Fruit fly (Drosophila melanogaster) whole organism, embryonic: Measurements from ENCODE around the gene CG3534.

Source experiments
- Asciz ChIP-seq: fragments of 200-800 bp; sonication (Bioruptor generic); optimal IDR thresholded peaks from 2 replicates; lab custom pipeline; 2017; ENCODE audit warnings: missing biosample characterization, mild to moderate bottlenecking, missing genetic modification characterization, missing genetic modification reagents
- Awh ChIP-seq: fragments of 200-800 bp; sonication (Bioruptor generic); IDR thresholded peaks from 2 replicates; pipeline ENCODE4, ENCODE4 v1.3.6; 2022; ENCODE audit warnings: missing biosample characterization, missing genetic modification characterization
- B-H2 ChIP-seq: fragments of 200-800 bp; sonication (Bioruptor generic); optimal IDR thresholded peaks from 2 replicates; lab custom pipeline; 2018; ENCODE audit warnings: missing biosample characterization, mild to moderate bottlenecking, missing genetic modification characterization
- CG10565 ChIP-seq: fragments of 200-800 bp; sonication (Bioruptor generic); optimal IDR thresholded peaks from 3 replicates; lab custom pipeline; 2016; ENCODE audit warnings: missing biosample characterization, mild to moderate bottlenecking, missing genetic modification characterization
- CG12659 ChIP-seq: fragments of 200-800 bp; sonication (Bioruptor generic); optimal IDR thresholded peaks from 3 replicates; lab custom pipeline; 2017; ENCODE audit warnings: mild to moderate bottlenecking, missing biosample characterization, missing genetic modification reagents, missing genetic modification characterization
- CG14441 ChIP-seq: fragments of 200-800 bp; sonication (Bioruptor generic); IDR thresholded peaks from 2 replicates; pipeline ENCODE4 v1.3.6; 2022; ENCODE audit warnings: missing biosample characterization, missing genetic modification characterization
- CG18262 ChIP-seq: fragments of 200-800 bp; optimal IDR thresholded peaks from 3 replicates; lab custom pipeline; 2019; ENCODE audit warnings: missing biosample characterization, mild to moderate bottlenecking, missing genetic modification characterization, moderate library complexity
- CG1832 ChIP-seq: fragments of 200-800 bp; sonication (Bioruptor generic); optimal IDR thresholded peaks from 2 replicates; lab custom pipeline; 2017; ENCODE audit warnings: missing biosample characterization, mild to moderate bottlenecking, missing genetic modification characterization, inconsistent platforms
- CG31388 ChIP-seq: fragments of 200-800 bp; sonication (Bioruptor generic); optimal IDR thresholded peaks from 2 replicates; lab custom pipeline; 2016; ENCODE audit warnings: missing biosample characterization, missing genetic modification characterization
- CG31441 ChIP-seq: fragments of 200-800 bp; sonication (Bioruptor generic); IDR thresholded peaks from 2 replicates; pipeline ENCODE4 v1.3.6; 2022; ENCODE audit warnings: missing biosample characterization, missing genetic modification characterization
- CG3726 ChIP-seq: fragments of 200-800 bp; sonication (Bioruptor generic); IDR thresholded peaks from 3 replicates; pipeline ENCODE4, ENCODE4 v1.3.6; 2022; ENCODE audit warnings: missing biosample characterization, missing genetic modification characterization
- CG4424 ChIP-seq: fragments of 200-800 bp; sonication (Bioruptor generic); optimal IDR thresholded peaks from 3 replicates; lab custom pipeline; 2016; ENCODE audit warnings: missing biosample characterization, missing genetic modification characterization
- CG6854 ChIP-seq: fragments of 200-800 bp; sonication (Bioruptor generic); optimal IDR thresholded peaks from 3 replicates; lab custom pipeline; 2017; ENCODE audit warnings: missing biosample characterization, mild to moderate bottlenecking, missing genetic modification characterization
- CG8388 ChIP-seq: fragments of 200-800 bp; sonication (Bioruptor generic); optimal IDR thresholded peaks from 2 replicates; lab custom pipeline; 2019; ENCODE audit warnings: missing biosample characterization, mild to moderate bottlenecking, missing genetic modification characterization, moderate library complexity
- CoRest ChIP-seq: fragments of 200-800 bp; sonication (Bioruptor generic); optimal IDR thresholded peaks from 3 replicates; lab custom pipeline; 2018; ENCODE audit warnings: missing biosample characterization, mild to moderate bottlenecking, missing genetic modification characterization, moderate library complexity
- Dbx ChIP-seq: fragments of 200-800 bp; sonication (Bioruptor generic); IDR thresholded peaks from 3 replicates; pipeline ENCODE4 v1.3.6; 2022; ENCODE audit warnings: missing biosample characterization, missing genetic modification characterization
- Deaf1 ChIP-seq: fragments of 200-800 bp; optimal IDR thresholded peaks from 3 replicates; lab custom pipeline; 2019; ENCODE audit warnings: missing biosample characterization, mild to moderate bottlenecking, missing genetic modification characterization, moderate library complexity
- Doc2 ChIP-seq: fragments of 200-800 bp; sonication (Bioruptor generic); IDR thresholded peaks from 2 replicates; pipeline ENCODE4 v1.3.6; 2022; ENCODE audit warnings: missing biosample characterization, missing genetic modification characterization
- Fer2 ChIP-seq: fragments of 200-800 bp; sonication (Bioruptor generic); optimal IDR thresholded peaks from 2 replicates; lab custom pipeline; 2018; ENCODE audit warnings: missing biosample characterization, mild to moderate bottlenecking, missing genetic modification characterization, moderate library complexity
- MTF-1 ChIP-seq: fragments of 200-800 bp; sonication (Bioruptor generic); optimal IDR thresholded peaks from 2 replicates; lab custom pipeline; 2018; ENCODE audit warnings: missing biosample characterization, mild to moderate bottlenecking, missing genetic modification characterization, borderline replicate concordance
- NC2β ChIP-seq: fragments of 200-800 bp; sonication (Bioruptor generic); optimal IDR thresholded peaks from 2 replicates; lab custom pipeline; 2016; ENCODE audit warnings: missing biosample characterization, missing genetic modification characterization
- Neu2 ChIP-seq: fragments of 200-800 bp; sonication (Bioruptor generic); optimal IDR thresholded peaks from 3 replicates; lab custom pipeline; 2016; ENCODE audit warnings: missing biosample characterization, missing genetic modification characterization, borderline replicate concordance
- Poxn ChIP-seq: fragments of 200-800 bp; sonication (Bioruptor generic); IDR thresholded peaks from 2 replicates; pipeline ENCODE4 v1.3.6; 2022; ENCODE audit warnings: missing biosample characterization, missing genetic modification characterization
- Six4 ChIP-seq: fragments of 200-800 bp; sonication (Bioruptor generic); optimal IDR thresholded peaks from 2 replicates; lab custom pipeline; 2016; ENCODE audit warnings: missing biosample characterization, missing genetic modification characterization
- Sry-β ChIP-seq: fragments of 200-800 bp; sonication (Bioruptor generic); optimal IDR thresholded peaks from 2 replicates; lab custom pipeline; 2018; ENCODE audit warnings: missing biosample characterization, mild to moderate bottlenecking, missing genetic modification characterization, moderate library complexity
- cg ChIP-seq: fragments of 200-800 bp; sonication (Bioruptor generic); optimal IDR thresholded peaks from 3 replicates; lab custom pipeline; 2019; ENCODE audit warnings: missing biosample characterization, mild to moderate bottlenecking, missing genetic modification characterization, moderate library complexity
- ci ChIP-seq: fragments of 200-800 bp; sonication (Bioruptor generic); IDR thresholded peaks from 3 replicates; pipeline ENCODE4 v1.3.6; 2022; ENCODE audit warnings: missing biosample characterization, missing genetic modification characterization
- da ChIP-seq: fragments of 200-800 bp; sonication (Bioruptor generic); optimal IDR thresholded peaks from 2 replicates; lab custom pipeline; 2016; ENCODE audit warnings: missing biosample characterization, missing genetic modification characterization
- dmrt11E ChIP-seq: fragments of 200-800 bp; sonication (Bioruptor generic); optimal IDR thresholded peaks from 3 replicates; lab custom pipeline; 2018; ENCODE audit warnings: missing biosample characterization, mild to moderate bottlenecking, missing genetic modification characterization, moderate library complexity
- dpn ChIP-seq, 2 experiments: fragments of 200-800 bp; sonication (Bioruptor generic); optimal IDR thresholded peaks; 3 replicates each; lab custom pipeline; 2016; ENCODE audit warnings: missing biosample characterization in 2 of 2, missing genetic modification characterization in 2 of 2
- eve ChIP-seq, 2 experiments: fragments of >200 bp; optimal IDR thresholded peaks; 2 replicates each; lab custom pipeline; 2017; ENCODE audit warnings: missing biosample characterization in 2 of 2, missing genetic modification characterization in 2 of 2
- exex ChIP-seq: fragments of 200-800 bp; sonication (Bioruptor generic); optimal IDR thresholded peaks from 4 replicates; lab custom pipeline; 2018; ENCODE audit warnings: missing biosample characterization, mild to moderate bottlenecking, missing genetic modification characterization, moderate library complexity
- eyg ChIP-seq: fragments of 200-800 bp; sonication (Bioruptor generic); optimal IDR thresholded peaks from 3 replicates; lab custom pipeline; 2016; ENCODE audit warnings: missing biosample characterization, missing genetic modification characterization
- fd64A ChIP-seq: fragments of 200-800 bp; sonication (Bioruptor generic); optimal IDR thresholded peaks from 3 replicates; lab custom pipeline; 2018; ENCODE audit warnings: missing biosample characterization, mild to moderate bottlenecking, missing genetic modification characterization
- gcm ChIP-seq: fragments of 200-800 bp; sonication (Bioruptor generic); optimal IDR thresholded peaks from 2 replicates; lab custom pipeline; 2019; ENCODE audit warnings: missing biosample characterization, mild to moderate bottlenecking, missing genetic modification characterization, moderate library complexity
- hbn ChIP-seq: fragments of 200-800 bp; sonication (Bioruptor generic); IDR thresholded peaks from 2 replicates; pipeline ENCODE4 v1.3.6; 2022; ENCODE audit warnings: missing biosample characterization, missing genetic modification characterization; ENCODE audit not compliant: partially characterized antibody
- klu ChIP-seq: fragments of 200-800 bp; sonication (Bioruptor generic); IDR thresholded peaks from 2 replicates; pipeline ENCODE4 v1.3.6; 2022; ENCODE audit warnings: missing biosample characterization, missing genetic modification characterization
- lilli ChIP-seq: fragments of 200-800 bp; sonication (Bioruptor generic); optimal IDR thresholded peaks from 3 replicates; lab custom pipeline; 2016; ENCODE audit warnings: missing biosample characterization, missing genetic modification characterization
- lov ChIP-seq, 2 experiments: fragments of 200-800 bp in 1 of 2; fragments of >200 bp in 1 of 2; sonication (Bioruptor generic) in 1 of 2; IDR thresholded peaks in 1 of 2; optimal IDR thresholded peaks in 1 of 2; 2 replicates in 1 of 2; 3 replicates in 1 of 2; pipeline versions ENCODE4 v1.3.6 to Lab custom; 2017 to 2022; ENCODE audit warnings: missing biosample characterization in 1 of 2, missing genetic modification characterization in 1 of 2
- mam ChIP-seq: fragments of 200-800 bp; sonication (Bioruptor generic); optimal IDR thresholded peaks from 3 replicates; lab custom pipeline; 2016; ENCODE audit warnings: missing biosample characterization, missing genetic modification characterization
- salm ChIP-seq: fragments of 200-800 bp; sonication (Bioruptor generic); optimal IDR thresholded peaks from 2 replicates; lab custom pipeline; 2018; ENCODE audit warnings: missing biosample characterization, mild to moderate bottlenecking, missing genetic modification characterization
- seq ChIP-seq: fragments of 200-800 bp; sonication (Bioruptor generic); IDR thresholded peaks from 2 replicates; pipeline ENCODE4 v1.3.6; 2022; ENCODE audit warnings: missing biosample characterization, missing genetic modification characterization
- sima ChIP-seq: fragments of 200-800 bp; sonication (Bioruptor generic); optimal IDR thresholded peaks from 2 replicates; lab custom pipeline; 2016; ENCODE audit warnings: missing biosample characterization, missing genetic modification characterization
- slp2 ChIP-seq: fragments of 200-800 bp; sonication (Bioruptor generic); optimal IDR thresholded peaks from 2 replicates; lab custom pipeline; 2016; ENCODE audit warnings: missing biosample characterization, missing genetic modification characterization
- so ChIP-seq: fragments of 200-800 bp; sonication (Bioruptor generic); IDR thresholded peaks from 3 replicates; pipeline ENCODE4 v1.3.6; 2022; ENCODE audit warnings: missing biosample characterization, missing genetic modification characterization
- sr ChIP-seq: fragments of 200-800 bp; sonication (Bioruptor generic); IDR thresholded peaks from 3 replicates; pipeline ENCODE4 v1.3.6; 2022; ENCODE audit warnings: missing biosample characterization, missing genetic modification characterization
- unpg ChIP-seq: fragments of 200-800 bp; sonication (Bioruptor generic); optimal IDR thresholded peaks from 3 replicates; lab custom pipeline; 2018; ENCODE audit warnings: missing biosample characterization, mild to moderate bottlenecking, missing genetic modification characterization, moderate library complexity
- vvl ChIP-seq: fragments of 200-800 bp; sonication (Bioruptor generic); IDR thresholded peaks from 2 replicates; pipeline ENCODE4 v1.3.6; 2022; ENCODE audit warnings: missing biosample characterization, missing genetic modification characterization
- zf30C ChIP-seq: fragments of 200-800 bp; sonication (Bioruptor generic); optimal IDR thresholded peaks from 3 replicates; lab custom pipeline; 2018; ENCODE audit warnings: missing biosample characterization, mild to moderate bottlenecking, missing genetic modification characterization
- zfh1 ChIP-seq: fragments of 200-800 bp; sonication (Bioruptor generic); IDR thresholded peaks from 3 replicates; pipeline ENCODE4 v1.3.6; 2022; ENCODE audit warnings: missing biosample characterization, missing genetic modification characterization

The CG3534 gene

dm6 chr3R:17008018-17008674, 11.9 kb downstream of the CG3534 start, which contains the start of gene CG8907 (continued):
- TF ChIP-seq sima (GFP tag; lab: Kevin White, UChicago) (no peak), CG31441 (GFP tag; lab: Robert Waterston, UW) (no peak), Awh (no peak), sr (no peak), vvl (no peak), CG14441 (GFP tag; lab: Robert Waterston, UW) (no peak), CoRest (tag; lab: Kevin White, UChicago) (no peak), Poxn (no peak), CG1832 (GFP tag; lab: Kevin White, UChicago) (no peak), Asciz (no peak), slp2 (no peak), lilli (GFP tag; lab: Kevin White, UChicago) (no peak), eve (GFP tag; optimal IDR thresholded peaks at IDR 0.05; lab: Kevin White, UChicago) (no peak), CG6854 (GFP tag; lab: Kevin White, UChicago) (no peak), Neu2 (no peak), dmrt11E (tag; lab: Kevin White, UChicago) (no peak), CG31388 (GFP tag; lab: Kevin White, UChicago) (no peak), klu (GFP tag; lab: Robert Waterston, UW) (no peak), NC2β (GFP tag; lab: Kevin White, UChicago) (no peak), CG4424 (GFP tag; lab: Kevin White, UChicago) (no peak), salm (tag; lab: Kevin White, UChicago) (no peak), CG12659 (GFP tag; lab: Kevin White, UChicago) (no peak), Deaf1 (no peak), mam (GFP tag; lab: Kevin White, UChicago) (no peak), CG3726 (GFP tag; lab: Robert Waterston, UW) (no peak), cg (no peak), lov (optimal IDR thresholded peaks at IDR 0.05; lab: Kevin White, UChicago) (no peak), lov (GFP tag; IDR thresholded peaks at IDR 0.05; lab: Robert Waterston, UW) (no peak), MTF-1 (GFP tag; lab: Kevin White, UChicago) (no peak), B-H2 (GFP tag; lab: Kevin White, UChicago) (peak; percentile 9), seq (no peak), CG8388 (GFP tag; lab: Kevin White, UChicago) (no peak), fd64A (GFP tag; lab: Kevin White, UChicago) (no peak), so (no peak), da (GFP tag; lab: Kevin White, UChicago) (no peak), Six4 (GFP tag; lab: Kevin White, UChicago) (no peak), Sry-β (GFP tag; lab: Kevin White, UChicago) (no peak), ci (GFP tag; lab: Robert Waterston, UW) (no peak), dpn (GFP tag; optimal IDR thresholded peaks at IDR 0.05; lab: Kevin White, UChicago) (no peak), exex (tag; lab: Kevin White, UChicago) (peak; percentile 98), hbn (GFP tag; lab: Robert Waterston, UW) (no peak), Dbx (peak; percentile 27; the same call in 1 of the 3 replicates), Doc2 (no peak), Fer2 (no peak), zf30C (GFP tag; lab: Kevin White, UChicago) (no peak), unpg (GFP tag; lab: Kevin White, UChicago) (no peak), gcm (no peak), CG10565 (no peak), zfh1 (GFP tag; lab: Robert Waterston, UW) (no peak), eyg (no peak), CG18262 (tag; lab: Kevin White, UChicago) (no peak)
